Worm (Caenorhabditis elegans) whole organism, late embryonic: ENCODE measurements around the gene fbxa-224.

Source experiments
- C08G9.2 ChIP-seq: sonication (generic microtip); optimal IDR thresholded peaks from 2 replicates; lab custom pipeline; 2016; ENCODE audit warnings: mild to moderate bottlenecking, missing genetic modification characterization, moderate library complexity, missing compliant biosample characterization
- K02D7.2 ChIP-seq: sonication (generic microtip); optimal IDR thresholded peaks from 2 replicates; lab custom pipeline; 2017; ENCODE audit warnings: mild to moderate bottlenecking, missing genetic modification characterization, missing compliant biosample characterization
- T23F11.4 ChIP-seq: fragments of 200-800 bp; sonication (Bioruptor generic); optimal IDR thresholded peaks from 2 replicates; lab custom pipeline; 2018; ENCODE audit warnings: mild to moderate bottlenecking, missing genetic modification characterization, missing compliant biosample characterization
- ceh-24 ChIP-seq: sonication (generic microtip); optimal IDR thresholded peaks from 2 replicates; lab custom pipeline; 2016; ENCODE audit warnings: mild to moderate bottlenecking, missing genetic modification characterization, missing compliant biosample characterization
- ceh-6 ChIP-seq: fragments of 200-800 bp; sonication (Bioruptor generic); optimal IDR thresholded peaks from 2 replicates; lab custom pipeline; 2018; ENCODE audit warnings: mild to moderate bottlenecking, missing genetic modification characterization, missing compliant biosample characterization
- elt-2 ChIP-seq: sonication (generic microtip); optimal IDR thresholded peaks from 2 replicates; lab custom pipeline; 2016; ENCODE audit warnings: missing genetic modification reagents, missing genetic modification characterization, missing compliant biosample characterization
- ets-4 ChIP-seq: sonication (generic microtip); optimal IDR thresholded peaks from 2 replicates; lab custom pipeline; 2016; ENCODE audit warnings: missing genetic modification characterization, missing compliant biosample characterization
- hlh-13 ChIP-seq: fragments of 200-800 bp; sonication (Bioruptor generic); optimal IDR thresholded peaks from 2 replicates; lab custom pipeline; 2018; ENCODE audit warnings: mild to moderate bottlenecking, missing genetic modification characterization, missing compliant biosample characterization
- nfya-1 ChIP-seq: sonication (generic microtip); optimal IDR thresholded peaks from 2 replicates; lab custom pipeline; 2017; ENCODE audit warnings: missing genetic modification characterization, mild to moderate bottlenecking, missing compliant biosample characterization, antibody characterized with exemption, moderate library complexity
- pat-9 ChIP-seq: fragments of 200-800 bp; sonication (Bioruptor generic); optimal IDR thresholded peaks from 2 replicates; lab custom pipeline; 2018; ENCODE audit warnings: mild to moderate bottlenecking, missing genetic modification characterization, moderate library complexity, missing compliant biosample characterization

DNA sequence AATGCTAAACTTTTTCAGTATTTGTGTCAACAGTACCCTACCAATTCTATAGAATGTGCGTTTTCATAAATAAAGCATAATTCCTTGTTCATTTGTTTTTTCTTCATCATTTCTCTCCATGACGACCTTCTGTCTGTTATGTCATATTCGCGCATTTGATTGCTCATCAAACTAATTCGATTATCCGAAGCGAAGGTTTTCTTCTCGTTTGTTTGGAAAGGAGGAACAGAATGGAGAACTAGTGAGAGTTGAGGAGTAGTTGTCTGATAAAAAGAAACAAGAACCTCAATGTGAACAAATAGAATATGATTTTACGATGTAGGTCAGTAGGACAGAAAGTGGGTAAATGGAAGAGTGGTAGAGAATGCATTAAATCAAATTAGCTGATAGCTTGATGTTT, 14.7 kb upstream of the fbxa-224 start:
- TF ChIP-seq ceh-24 (no peak), nfya-1 (tag; lab: Kevin White, UChicago) (no peak), T23F11.4 (no peak), C08G9.2 (tag; lab: Kevin White, UChicago) (no peak), ets-4 (no peak), K02D7.2 (tag; lab: Kevin White, UChicago) (no peak), elt-2 (tag; lab: Kevin White, UChicago) (no peak), ceh-6 (no peak), pat-9 (tag; lab: Kevin White, UChicago) (no peak), hlh-13 (no peak)
